Fruit fly (Drosophila melanogaster) whole organism: Measurements from ENCODE around the gene CG12105.

ENCODE experiments used
- Dll ChIP-seq: fragments of >200 bp; optimal IDR thresholded peaks from 2 replicates; lab custom pipeline; 2017
- pan ChIP-seq: fragments of >200 bp; optimal IDR thresholded peaks from 2 replicates; lab custom pipeline; 2017
- psq ChIP-seq: fragments of >200 bp; optimal IDR thresholded peaks from 2 replicates; lab custom pipeline; 2017

- TF ChIP-seq Dll (lab: Kevin White, UChicago) = no peak
- TF ChIP-seq psq = no peak
- no peak for TF ChIP-seq pan (lab: Kevin White, UChicago)
Measured at dm6 chr3L:1578391-1578948, 37.1 kb downstream of the CG12105 start.
